Fruit fly (Drosophila melanogaster) whole organism, embryonic: ENCODE measurements around the gene CG5849.

ENCODE experiments used
- CG4282 ChIP-seq: fragments of 200-800 bp; sonication (Bioruptor generic); optimal IDR thresholded peaks from 2 replicates; lab custom pipeline; 2016; ENCODE audit warnings: missing biosample characterization, missing genetic modification characterization
- insv ChIP-seq, 2 experiments: fragments of 200-800 bp; sonication (Bioruptor generic); optimal IDR thresholded peaks; 3 replicates each; lab custom pipeline; 2016 to 2018; ENCODE audit warnings: missing biosample characterization in 2 of 2, missing genetic modification characterization in 2 of 2

- TF ChIP-seq CG4282 (GFP tag; lab: Kevin White, UChicago) (no peak), insv (GFP tag; optimal IDR thresholded peaks at IDR 0.05; lab: Kevin White, UChicago) (no peak)
Measured at dm6 chr3R:21731682-21732081, 8.2 kb upstream of the CG5849 start.
